Fruit fly (Drosophila melanogaster): ENCODE measurements around the gene CG7115.

CG7115 gene

dm6 chr2L:7777979-7778692 lies 42.8 kb upstream of the CG7115 start, which contains the start of gene CG7179 (continued):
- TF ChIP-seq CG15514 (GFP tag; optimal IDR thresholded peaks at IDR 0.05) = peak; percentile 17
- TF ChIP-seq Meics (GFP tag; optimal IDR thresholded peaks at IDR 0.05) = peak; percentile 51
- no peak for TF ChIP-seq pan (optimal IDR thresholded peaks at IDR 0.05)
- TF ChIP-seq pan (GFP tag; optimal IDR thresholded peaks at IDR 0.05 in 1 of 2, IDR thresholded peaks at IDR 0.05 in 1 of 2) = no peak
- TF ChIP-seq klu (GFP tag; IDR thresholded peaks at IDR 0.05) = no peak
- TF ChIP-seq BtbVII (GFP tag; optimal IDR thresholded peaks at IDR 0.05) = peak; percentile 40
- TF ChIP-seq Sox102F (GFP tag; optimal IDR thresholded peaks at IDR 0.05) = peak; percentile 0
- TF ChIP-seq CG7839 (tag; optimal IDR thresholded peaks at IDR 0.05) = peak; percentile 25
- TF ChIP-seq btn (GFP tag; optimal IDR thresholded peaks at IDR 0.05) = no peak
- TF ChIP-seq esg (GFP tag; conservative IDR thresholded peaks at IDR 0.05) = no peak
- TF ChIP-seq CG8290 (GFP tag; optimal IDR thresholded peaks at IDR 0.05) = no peak
- peak in 1 of 2 experiments; percentile 41 for TF ChIP-seq CG8290 (tag; optimal IDR thresholded peaks at IDR 0.05)
- TF ChIP-seq gt (GFP tag; IDR thresholded peaks at IDR 0.05) = no peak
- no peak for TF ChIP-seq CG16863 (GFP tag; optimal IDR thresholded peaks at IDR 0.05)
- TF ChIP-seq lab (GFP tag; optimal IDR thresholded peaks at IDR 0.05) = peak; percentile 61
- TF ChIP-seq CG2678 (tag; optimal IDR thresholded peaks at IDR 0.05) = peak; percentile 72
- TF ChIP-seq exex (tag; optimal IDR thresholded peaks at IDR 0.05) = peak; percentile 28
- no peak for TF ChIP-seq crol (GFP tag; IDR thresholded peaks at IDR 0.05)
- TF ChIP-seq NC2β (GFP tag; optimal IDR thresholded peaks at IDR 0.05) = no peak
- no peak for TF ChIP-seq CG17829 (tag; optimal IDR thresholded peaks at IDR 0.05)
- peak; percentile 21 for TF ChIP-seq CoRest (tag; optimal IDR thresholded peaks at IDR 0.05)
- peak; percentile 24 for TF ChIP-seq CG6765 (GFP tag; optimal IDR thresholded peaks at IDR 0.05)
- peak; percentile 27 for TF ChIP-seq caup (GFP tag; optimal IDR thresholded peaks at IDR 0.05; ENCODE audit: severe bottlenecking)
- no peak for TF ChIP-seq Vsx1 (GFP tag; optimal IDR thresholded peaks at IDR 0.05)
- TF ChIP-seq scrt (GFP tag; optimal IDR thresholded peaks at IDR 0.05) = peak; percentile 35
- no peak for TF ChIP-seq CG16815 (GFP tag; optimal IDR thresholded peaks at IDR 0.05)
- peak; percentile 32 for TF ChIP-seq dmrt99B (tag; optimal IDR thresholded peaks at IDR 0.05)
- peak; percentile 18 for TF ChIP-seq fd3F (GFP tag; optimal IDR thresholded peaks at IDR 0.05)
- no peak for TF ChIP-seq nerfin-1 (tag; optimal IDR thresholded peaks at IDR 0.05)
- peak; percentile 25 for TF ChIP-seq PHDP (tag; optimal IDR thresholded peaks at IDR 0.05)
- TF ChIP-seq sens (GFP tag) = peak; percentile 83
- TF ChIP-seq CG32772 (GFP tag; IDR thresholded peaks at IDR 0.05) = no peak
- TF ChIP-seq unpg (GFP tag; optimal IDR thresholded peaks at IDR 0.05) = peak; percentile 32
- peak; percentile 3 for TF ChIP-seq cwo (GFP tag; optimal IDR thresholded peaks at IDR 0.05)
- TF ChIP-seq CG31388 (GFP tag; optimal IDR thresholded peaks at IDR 0.05) = no peak
- no peak for TF ChIP-seq hkb (optimal IDR thresholded peaks at IDR 0.05)
- TF ChIP-seq hkb (GFP tag; IDR thresholded peaks at IDR 0.05) = 0 out of 2 replicates have a peak, but pooled peaks have one; percentile 29
- TF ChIP-seq CG31441 (GFP tag; IDR thresholded peaks at IDR 0.05) = no peak
- TF ChIP-seq Fer2 (tag; optimal IDR thresholded peaks at IDR 0.05) = peak; percentile 30
- peak; percentile 1 for TF ChIP-seq CG4328 (GFP tag; optimal IDR thresholded peaks at IDR 0.05)
- TF ChIP-seq Antp (GFP tag; optimal IDR thresholded peaks at IDR 0.05) = no peak
- no peak for TF ChIP-seq CrebB (tag; optimal IDR thresholded peaks at IDR 0.05)
- TF ChIP-seq grn (GFP tag; optimal IDR thresholded peaks at IDR 0.05) = no peak
- TF ChIP-seq CG18599 (GFP tag; optimal IDR thresholded peaks at IDR 0.05) = peak; percentile 38
- peak; percentile 43 for TF ChIP-seq CG13894 (tag; optimal IDR thresholded peaks at IDR 0.05)
- no peak for TF ChIP-seq maf-S (GFP tag; optimal IDR thresholded peaks at IDR 0.05)
- TF ChIP-seq CG3281 (GFP tag; optimal IDR thresholded peaks at IDR 0.05) = peak; percentile 57
- TF ChIP-seq grau (tag; optimal IDR thresholded peaks at IDR 0.05) = no peak
- TF ChIP-seq gem (tag; optimal IDR thresholded peaks at IDR 0.05) = peak; percentile 27
